Fruit fly (Drosophila melanogaster) whole organism, pupa: ENCODE results near the gene CG15743.

Experiments
- CG10348 ChIP-seq: fragments of 200-800 bp; sonication (Bioruptor generic); IDR thresholded peaks from 2 replicates; pipeline ENCODE4 v1.3.6; 2022; ENCODE audit warnings: missing biosample characterization, missing genetic modification characterization
- CG12605 ChIP-seq: fragments of 200-800 bp; sonication (Bioruptor generic); IDR thresholded peaks from 2 replicates; pipeline ENCODE4 v1.3.6; 2022; ENCODE audit warnings: missing biosample characterization, missing genetic modification characterization
- CG15710 ChIP-seq: fragments of 200-800 bp; sonication (Bioruptor generic); optimal IDR thresholded peaks from 2 replicates; lab custom pipeline; 2018; ENCODE audit warnings: missing biosample characterization, mild to moderate bottlenecking, missing genetic modification characterization, moderate library complexity
- CG34367 ChIP-seq: fragments of 200-800 bp; sonication (Bioruptor generic); optimal IDR thresholded peaks from 2 replicates; lab custom pipeline; 2018; ENCODE audit warnings: missing biosample characterization, mild to moderate bottlenecking, missing genetic modification characterization
- EcR ChIP-seq: fragments of 200-800 bp; sonication (Bioruptor generic); optimal IDR thresholded peaks from 3 replicates; lab custom pipeline; 2019; ENCODE audit warnings: missing biosample characterization, missing genetic modification characterization, mild to moderate bottlenecking, moderate library complexity, missing genetic modification reagents
- Snoo ChIP-seq: fragments of 200-800 bp; sonication (Bioruptor generic); optimal IDR thresholded peaks from 3 replicates; lab custom pipeline; 2017; ENCODE audit warnings: missing biosample characterization, mild to moderate bottlenecking, missing genetic modification characterization, inconsistent platforms
- fd96Ca ChIP-seq: fragments of 200-800 bp; sonication (Bioruptor generic); IDR thresholded peaks from 3 replicates; pipeline ENCODE4 v1.3.6; 2022; ENCODE audit warnings: missing biosample characterization, missing genetic modification characterization
- gl ChIP-seq: fragments of 200-800 bp; sonication (Bioruptor generic); optimal IDR thresholded peaks from 2 replicates; lab custom pipeline; 2018; ENCODE audit warnings: missing biosample characterization, mild to moderate bottlenecking, missing genetic modification characterization

DNA sequence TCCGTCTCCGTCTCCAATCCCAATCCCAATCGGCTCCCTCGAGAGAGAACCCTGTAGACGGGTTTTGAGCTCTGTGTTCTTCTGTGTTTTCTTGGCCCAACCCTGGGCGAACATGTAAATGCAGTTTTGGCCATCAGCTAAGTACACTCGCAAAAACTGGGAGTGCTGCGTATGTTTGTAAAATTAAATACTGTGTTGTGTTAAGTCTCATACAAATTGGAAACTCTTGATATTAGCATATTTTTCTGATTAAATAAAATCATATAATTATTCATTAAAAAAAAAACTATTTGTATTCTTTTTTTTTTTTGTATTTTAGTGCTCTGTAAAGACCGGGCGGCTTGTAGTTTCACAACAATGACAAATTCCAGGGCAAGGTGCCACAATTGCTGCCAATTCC lies 39.7 kb upstream of the CG15743 start:
- TF ChIP-seq fd96Ca (GFP tag; lab: Robert Waterston, UW) = peak; percentile 71
- no peak for TF ChIP-seq CG10348
- TF ChIP-seq Snoo (tag; lab: Kevin White, UChicago) = peak; percentile 52
- no peak for TF ChIP-seq gl (tag; lab: Kevin White, UChicago)
- TF ChIP-seq CG12605 = peak; percentile 70
- TF ChIP-seq CG34367 (tag; lab: Kevin White, UChicago) = peak; percentile 56
- peak; percentile 66 for TF ChIP-seq CG15710 (tag; lab: Kevin White, UChicago)
- no peak for TF ChIP-seq EcR (GFP tag; lab: Kevin White, UChicago)
